Worm (Caenorhabditis elegans): Measurements from ENCODE around the gene ags-3.

DNA sequence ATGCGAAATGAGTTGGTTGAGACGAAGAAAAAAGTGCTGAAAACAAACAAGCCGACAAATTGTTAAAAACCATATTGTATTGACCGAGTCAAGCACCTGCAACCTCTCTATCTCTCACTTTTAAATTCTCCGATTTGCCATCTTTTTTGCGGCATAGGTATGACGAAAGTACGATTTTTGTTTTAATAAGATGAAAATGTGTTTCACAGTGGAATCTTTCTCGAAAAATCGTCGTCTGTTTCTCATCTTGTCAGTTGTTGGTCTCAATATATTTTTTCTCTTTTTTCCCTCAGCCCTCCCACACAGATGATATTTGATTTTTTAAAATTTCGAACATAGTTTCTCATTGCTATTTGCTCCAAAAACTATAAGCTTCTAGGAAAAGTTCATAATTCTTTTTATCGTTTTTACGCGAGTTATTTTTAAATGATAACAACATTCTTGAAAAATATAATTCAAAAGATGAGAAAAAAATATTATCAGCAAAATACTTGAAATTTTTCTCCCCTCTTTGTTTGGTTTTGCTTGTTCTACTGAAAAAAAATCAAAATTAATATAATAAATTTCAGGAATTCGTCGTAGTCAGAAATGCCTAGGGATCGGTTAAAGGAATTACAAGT, 45.2 kb upstream of the ags-3 start, which contains the start of gene syx-3:
- TF ChIP-seq lir-3 (tag; optimal IDR thresholded peaks at IDR 0.05; ENCODE audit: poor library complexity), result no peak
- TF ChIP-seq rnt-1 (tag; optimal IDR thresholded peaks at IDR 0.05), result no peak
- TF ChIP-seq lsy-2 (tag; optimal IDR thresholded peaks at IDR 0.05), result no peak
- TF ChIP-seq ceh-82 (tag; optimal IDR thresholded peaks at IDR 0.05), result no peak
- peak; percentile 61 for TF ChIP-seq pag-3 (tag; optimal IDR thresholded peaks at IDR 0.05; ENCODE audit: borderline replicate concordance, insufficient read depth)

Measured in whole organism, L1 larva.